Fruit fly (Drosophila melanogaster) whole organism, wandering third instar larva: ENCODE results near the gene PIG-Wb.

ENCODE experiments used
- Abd-B ChIP-seq: fragments of >200 bp; optimal IDR thresholded peaks from 2 replicates; lab custom pipeline; 2017; ENCODE audit warnings: missing biosample characterization, missing genetic modification characterization
- CG32264 ChIP-seq: fragments of 200-800 bp; sonication (Bioruptor generic); optimal IDR thresholded peaks from 2 replicates; lab custom pipeline; 2016; ENCODE audit warnings: missing biosample characterization, missing genetic modification characterization
- CG9705 ChIP-seq: fragments of 200-800 bp; sonication (Bioruptor generic); optimal IDR thresholded peaks from 2 replicates; lab custom pipeline; 2018; ENCODE audit warnings: missing biosample characterization, mild to moderate bottlenecking, missing genetic modification characterization
- CrebA ChIP-seq: fragments of 200-800 bp; sonication (Bioruptor generic); optimal IDR thresholded peaks from 2 replicates; lab custom pipeline; 2016; ENCODE audit warnings: missing biosample characterization, mild to moderate bottlenecking, missing genetic modification characterization, borderline replicate concordance
- Dfd ChIP-seq: fragments of >200 bp; optimal IDR thresholded peaks from 2 replicates; lab custom pipeline; 2017; ENCODE audit warnings: missing biosample characterization, missing genetic modification characterization
- Dif ChIP-seq: fragments of 200-275, 200-300 bp; sonication (Bioruptor generic); optimal IDR thresholded peaks from 2 replicates; lab custom pipeline; 2018; ENCODE audit warnings: missing biosample characterization, missing genetic modification characterization; ENCODE audit not compliant: partially characterized antibody
- GATAd ChIP-seq: sonication (Bioruptor generic); optimal IDR thresholded peaks from 2 replicates; lab custom pipeline; 2016; ENCODE audit warnings: missing biosample characterization, missing genetic modification characterization
- HLH106 ChIP-seq: fragments of 200-800 bp; optimal IDR thresholded peaks from 3 replicates; lab custom pipeline; 2019; ENCODE audit warnings: missing biosample characterization, mild to moderate bottlenecking, missing genetic modification characterization, moderate library complexity
- Hnf4 ChIP-seq: fragments of 200-800 bp; sonication (Bioruptor generic); optimal IDR thresholded peaks from 2 replicates; lab custom pipeline; 2016; ENCODE audit warnings: missing biosample characterization, mild to moderate bottlenecking, missing genetic modification characterization
- Hr78 ChIP-seq: fragments of >200 bp; optimal IDR thresholded peaks from 2 replicates; lab custom pipeline; 2017; ENCODE audit warnings: missing biosample characterization, missing genetic modification characterization
- Hr83 ChIP-seq: fragments of 200-300 bp; sonication (Bioruptor generic); optimal IDR thresholded peaks from 2 replicates; lab custom pipeline; 2016; ENCODE audit warnings: missing biosample characterization, mild to moderate bottlenecking, missing genetic modification characterization, moderate library complexity; ENCODE audit not compliant: poor library complexity, severe bottlenecking
- Jra ChIP-seq: sonication (Bioruptor generic); optimal IDR thresholded peaks from 2 replicates; lab custom pipeline; 2016; ENCODE audit warnings: missing biosample characterization, missing genetic modification characterization
- Mio ChIP-seq: sonication (Bioruptor generic); optimal IDR thresholded peaks from 2 replicates; lab custom pipeline; 2016; ENCODE audit warnings: missing biosample characterization, missing genetic modification characterization
- Myc ChIP-seq: fragments of >200 bp; optimal IDR thresholded peaks from 2 replicates; lab custom pipeline; 2017
- OdsH ChIP-seq: fragments of 200-800 bp; sonication (Bioruptor generic); optimal IDR thresholded peaks from 2 replicates; lab custom pipeline; 2016; ENCODE audit warnings: missing biosample characterization, mild to moderate bottlenecking, missing genetic modification characterization
- Rel ChIP-seq, 2 experiments: fragments of 200-800 bp; sonication (Bioruptor generic) in 1 of 2; optimal IDR thresholded peaks; 2 replicates in 1 of 2; 3 replicates in 1 of 2; lab custom pipeline; 2016 to 2019; ENCODE audit warnings: mild to moderate bottlenecking in 2 of 2, missing biosample characterization in 2 of 2, missing genetic modification characterization in 2 of 2, moderate library complexity in 1 of 2
- Sp1 ChIP-seq: fragments of 200-800 bp; sonication (Bioruptor generic); optimal IDR thresholded peaks from 3 replicates; lab custom pipeline; 2019; ENCODE audit warnings: missing biosample characterization, mild to moderate bottlenecking, missing genetic modification characterization, moderate library complexity
- Vsx2 ChIP-seq: fragments of 200-300, 225-300 bp; sonication (Bioruptor generic); optimal IDR thresholded peaks from 2 replicates; lab custom pipeline; 2018; ENCODE audit warnings: missing biosample characterization, missing genetic modification characterization; ENCODE audit not compliant: partially characterized antibody
- br ChIP-seq: fragments of 200-800 bp; sonication (Bioruptor generic); optimal IDR thresholded peaks from 2 replicates; lab custom pipeline; 2016; ENCODE audit warnings: missing biosample characterization, missing genetic modification characterization
- dl ChIP-seq, 2 experiments: fragments of 175-275, 200-275 bp in 1 of 2; fragments of 200-275 bp in 1 of 2; sonication (Bioruptor generic); optimal IDR thresholded peaks; lab custom pipeline; 2018; ENCODE audit warnings: mild to moderate bottlenecking in 2 of 2, missing biosample characterization in 2 of 2, missing genetic modification characterization in 2 of 2, moderate library complexity in 2 of 2; ENCODE audit not compliant: partially characterized antibody in 2 of 2, insufficient read depth in 1 of 2
- dmrt93B ChIP-seq: fragments of 200-800 bp; sonication (Bioruptor generic); optimal IDR thresholded peaks from 2 replicates; lab custom pipeline; 2018; ENCODE audit warnings: missing biosample characterization, mild to moderate bottlenecking, missing genetic modification characterization
- dsf ChIP-seq: sonication (Bioruptor generic); optimal IDR thresholded peaks from 2 replicates; lab custom pipeline; 2016; ENCODE audit warnings: missing biosample characterization, missing genetic modification characterization, borderline replicate concordance
- foxo ChIP-seq, 2 experiments: fragments of 200-800 bp; sonication (Bioruptor generic); optimal IDR thresholded peaks; 2 replicates in 1 of 2; 3 replicates in 1 of 2; lab custom pipeline; 2016 to 2017; ENCODE audit warnings: missing biosample characterization in 2 of 2, missing genetic modification characterization in 2 of 2
- fru ChIP-seq: fragments of 200-800 bp; sonication (Bioruptor generic); optimal IDR thresholded peaks from 3 replicates; lab custom pipeline; 2016; ENCODE audit warnings: missing biosample characterization, mild to moderate bottlenecking, missing genetic modification characterization
- h ChIP-seq: fragments of 200-800 bp; sonication (Bioruptor generic); optimal IDR thresholded peaks from 3 replicates; lab custom pipeline; 2016; ENCODE audit warnings: missing biosample characterization, mild to moderate bottlenecking, missing genetic modification characterization
- jim ChIP-seq: fragments of 175-275, 200-325 bp; sonication (Bioruptor generic); optimal IDR thresholded peaks from 2 replicates; lab custom pipeline; 2016; ENCODE audit warnings: missing biosample characterization, mild to moderate bottlenecking, missing genetic modification characterization
- psq ChIP-seq: fragments of 200-800 bp; sonication (Bioruptor generic); optimal IDR thresholded peaks from 3 replicates; lab custom pipeline; 2017; ENCODE audit warnings: missing biosample characterization, mild to moderate bottlenecking, missing genetic modification characterization, moderate library complexity

Gene PIG-Wb

DNA sequence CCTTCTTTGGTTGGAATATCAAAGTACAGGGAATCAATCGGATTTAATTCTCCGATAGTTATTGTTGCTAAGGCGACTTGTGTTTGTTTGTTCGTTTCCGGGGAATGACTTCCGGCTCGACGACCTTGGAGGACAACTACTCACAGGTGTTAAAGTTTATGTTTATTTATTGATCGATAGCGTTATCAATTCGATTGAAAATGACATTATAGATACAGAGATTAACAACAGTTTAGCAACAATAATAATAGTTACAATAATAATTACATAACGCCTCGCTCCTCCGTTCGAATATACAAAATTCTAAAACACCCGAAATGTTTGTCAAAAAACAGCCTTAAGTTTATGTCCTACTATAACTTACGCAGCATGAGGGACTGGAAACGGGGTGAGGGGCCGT lies 33.8 kb upstream of the PIG-Wb start, which contains the start of gene Dhc62B:
Gene Dhc62B, minus strand, starts transcription at position 101 of the 400 bp plus-strand sequence.
- TF ChIP-seq Rel (GFP tag; optimal IDR thresholded peaks at IDR 0.05; lab: Kevin White, UChicago): no peak
- no peak for TF ChIP-seq Rel (tag; optimal IDR thresholded peaks at IDR 0.05; lab: Kevin White, UChicago)
- TF ChIP-seq Hnf4: no peak
- no peak for TF ChIP-seq dsf (GFP tag; lab: Kevin White, UChicago)
- no peak for TF ChIP-seq foxo (GFP tag; optimal IDR thresholded peaks at IDR 0.05; lab: Kevin White, UChicago)
- no peak for TF ChIP-seq CG9705 (GFP tag; lab: Kevin White, UChicago)
- no peak for TF ChIP-seq OdsH
- no peak for TF ChIP-seq GATAd
- TF ChIP-seq jim (GFP tag; lab: Kevin White, UChicago): no peak
- no peak for TF ChIP-seq psq (GFP tag; lab: Kevin White, UChicago)
- TF ChIP-seq Dfd (GFP tag; lab: Kevin White, UChicago): no peak
- no peak for TF ChIP-seq Hr78 (GFP tag; lab: Kevin White, UChicago)
- TF ChIP-seq Jra (GFP tag; lab: Kevin White, UChicago): no peak
- TF ChIP-seq, all 38 proteins: peak for 0

DNA sequence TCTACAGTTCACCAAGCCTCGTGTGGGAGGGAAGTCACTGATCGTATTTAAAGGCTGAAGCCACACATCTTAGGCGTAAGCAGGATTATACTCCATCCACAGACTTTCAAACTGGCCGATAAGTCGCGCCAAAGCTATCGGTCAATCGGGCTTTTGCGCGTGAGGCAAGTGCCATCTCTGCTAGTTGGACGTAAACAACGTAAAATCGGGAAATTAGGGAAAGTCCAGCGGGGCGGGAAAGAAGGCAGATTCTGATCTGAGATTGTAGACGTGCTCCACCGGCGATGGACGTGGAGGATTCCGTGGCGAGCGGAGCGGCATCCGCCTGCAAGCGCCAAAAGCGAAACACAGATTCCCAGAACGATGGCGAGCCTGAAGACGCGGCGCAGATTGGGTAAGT lies 18.2 kb upstream of the PIG-Wb start, which contains the start of gene CG8001:
Gene CG8001, plus strand, starts transcription at position 17 of the 400 bp plus-strand sequence.
- no peak for TF ChIP-seq CG9705 (GFP tag; lab: Kevin White, UChicago)
- TF ChIP-seq Rel (GFP tag; optimal IDR thresholded peaks at IDR 0.05; lab: Kevin White, UChicago): no peak
- TF ChIP-seq Rel (tag; optimal IDR thresholded peaks at IDR 0.05; lab: Kevin White, UChicago): peak; percentile 86
- no peak for TF ChIP-seq Vsx2 (GFP tag; lab: Kevin White, UChicago)
- TF ChIP-seq br: no peak
- TF ChIP-seq CG32264 (GFP tag; lab: Kevin White, UChicago): no peak
- TF ChIP-seq Sp1 (GFP tag; lab: Kevin White, UChicago): no peak
- no peak for TF ChIP-seq foxo (GFP tag; optimal IDR thresholded peaks at IDR 0.05; lab: Kevin White, UChicago)

DNA sequence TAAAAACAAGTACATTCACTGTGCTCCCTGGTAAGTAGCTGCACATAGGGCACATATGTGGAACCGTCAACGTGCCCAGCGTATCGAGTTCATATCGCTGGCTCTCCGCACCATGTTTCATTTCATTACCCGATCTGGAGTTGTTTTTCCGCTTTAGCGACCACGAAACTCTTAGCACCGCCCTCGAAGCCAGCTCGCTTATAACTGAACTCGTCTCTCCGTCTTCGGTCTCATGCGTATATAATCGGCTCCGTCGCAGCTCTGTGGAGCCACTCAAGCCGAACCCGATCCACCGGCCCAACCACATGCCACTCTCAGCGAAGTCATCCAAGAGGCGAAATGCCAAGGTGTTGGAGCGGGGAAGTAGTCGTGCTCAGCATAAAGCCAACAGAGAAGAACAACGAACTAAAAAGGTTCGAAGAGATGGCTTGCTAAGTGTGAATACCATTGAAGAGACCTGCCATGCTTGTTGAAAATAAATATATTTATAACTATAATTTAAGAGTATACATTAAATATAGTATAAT lies 17.6 kb upstream of the PIG-Wb start, which contains the start of gene Cht2:
Gene Cht2, minus strand, starts transcription at position 477 of the 527 bp plus-strand sequence.
- TF ChIP-seq Hr83 (GFP tag; lab: Kevin White, UChicago) (no peak), CG9705 (GFP tag; lab: Kevin White, UChicago) (no peak), dl (GFP tag; optimal IDR thresholded peaks at IDR 0.05; lab: Kevin White, UChicago; ENCODE audit: insufficient read depth in 1 of 2, partially characterized antibody in 2 of 2) (peak in 1 of 2 experiments; percentile 67), Sp1 (GFP tag; lab: Kevin White, UChicago) (peak; percentile 27), Dif (peak; percentile 91), dmrt93B (GFP tag; lab: Kevin White, UChicago) (no peak), fru (peak; percentile 38), Abd-B (GFP tag; lab: Kevin White, UChicago) (no peak), Rel (GFP tag; optimal IDR thresholded peaks at IDR 0.05; lab: Kevin White, UChicago) (peak; percentile 4), Rel (tag; optimal IDR thresholded peaks at IDR 0.05; lab: Kevin White, UChicago) (peak; percentile 22), h (GFP tag; lab: Kevin White, UChicago) (peak; percentile 38), HLH106 (tag; lab: Kevin White, UChicago) (no peak), psq (GFP tag; lab: Kevin White, UChicago) (no peak), CrebA (GFP tag; lab: Kevin White, UChicago) (no peak), Vsx2 (GFP tag; lab: Kevin White, UChicago) (peak; percentile 86), br (peak; percentile 42)

DNA sequence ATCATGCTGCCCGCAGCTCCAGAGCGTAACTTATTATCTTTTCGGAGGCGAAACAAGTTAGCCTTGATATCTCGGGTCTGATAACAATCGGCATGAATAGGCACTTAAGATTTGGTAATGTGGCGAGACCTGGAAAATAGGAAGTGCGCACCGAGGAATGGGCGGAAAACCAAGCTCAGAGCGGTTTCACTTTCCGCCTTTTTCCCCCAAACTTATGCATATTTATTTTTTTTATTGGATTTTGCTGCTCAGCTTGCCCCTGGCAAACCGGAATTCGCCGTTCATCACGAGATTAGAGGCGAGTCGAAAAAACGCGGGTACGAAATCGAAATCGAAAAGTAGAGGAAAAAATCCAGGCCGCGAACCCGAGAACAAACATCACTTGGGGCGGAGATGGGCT lies 17.0 kb upstream of the PIG-Wb start:
- no peak for TF ChIP-seq br
- no peak for TF ChIP-seq Myc (lab: Kevin White, UChicago)
- no peak for TF ChIP-seq Mio (GFP tag; lab: Kevin White, UChicago)
- TF ChIP-seq CG32264 (GFP tag; lab: Kevin White, UChicago): no peak
- no peak for TF ChIP-seq OdsH
- TF ChIP-seq Dif: no peak
- no peak for TF ChIP-seq HLH106 (tag; lab: Kevin White, UChicago)
- TF ChIP-seq Vsx2 (GFP tag; lab: Kevin White, UChicago): no peak

DNA sequence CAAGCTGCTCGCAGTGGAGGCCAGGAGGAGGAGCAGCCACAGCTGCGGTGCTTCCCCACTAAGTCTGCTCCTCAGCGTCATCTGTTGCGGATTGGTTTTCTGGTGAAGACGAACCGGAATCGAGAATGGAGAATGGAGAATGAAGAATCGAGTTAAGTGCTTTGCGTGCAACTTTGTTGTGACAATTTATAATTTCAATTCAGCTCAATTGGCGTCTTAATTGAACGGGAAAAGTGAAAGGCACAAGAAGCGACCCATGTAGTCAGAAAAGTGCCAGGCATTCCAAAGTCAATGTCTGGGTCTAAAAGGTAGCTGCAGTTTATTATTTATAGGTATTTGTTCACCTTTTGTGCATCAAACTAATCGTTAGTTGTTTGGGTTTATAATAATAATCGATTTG lies 16.4 kb upstream of the PIG-Wb start:
- no peak for TF ChIP-seq br
- TF ChIP-seq, all 38 proteins: peak for 0
